Worm (Caenorhabditis elegans): Measurements from ENCODE around the gene dao-2.

Gene dao-2

DNA sequence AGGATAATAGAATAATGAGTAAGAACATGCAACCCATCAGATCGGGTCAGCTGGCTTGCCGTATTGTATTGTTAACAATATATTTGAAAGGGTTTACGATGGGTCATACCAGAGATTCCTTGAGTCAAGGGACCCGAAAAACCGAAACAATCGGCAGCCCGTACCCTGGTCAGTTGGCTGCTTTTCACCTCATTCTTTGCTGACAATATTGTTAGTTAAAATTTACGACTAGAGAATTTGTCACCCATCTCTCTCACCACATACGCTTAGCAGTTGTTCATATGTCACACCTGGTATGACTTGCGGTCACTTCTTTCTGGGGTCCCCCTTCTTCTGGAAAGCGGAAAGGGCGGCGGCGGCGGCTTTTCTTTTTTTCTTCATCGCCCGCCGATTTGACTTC lies 18.3 kb downstream of the dao-2 start:
- TF ChIP-seq R02D3.7 (tag; optimal IDR thresholded peaks at IDR 0.05) (no peak), alr-1 (tag; optimal IDR thresholded peaks at IDR 0.05) (no peak), ceh-82 (tag; optimal IDR thresholded peaks at IDR 0.05) (no peak), gmeb-1 (tag; optimal IDR thresholded peaks at IDR 0.05) (no peak), unc-62 (GFP tag; optimal IDR thresholded peaks at IDR 0.05) (no peak), F13H6.1 (tag; optimal IDR thresholded peaks at IDR 0.05) (no peak), blmp-1 (tag; optimal IDR thresholded peaks at IDR 0.05; ENCODE audit: insufficient read depth) (no peak), lsy-2 (tag; optimal IDR thresholded peaks at IDR 0.05) (no peak), sma-3 (GFP tag; optimal IDR thresholded peaks at IDR 0.05) (no peak), sma-9 (GFP tag; optimal IDR thresholded peaks at IDR 0.05) (no peak), sma-9 (tag; optimal IDR thresholded peaks at IDR 0.05) (no peak), zag-1 (tag; optimal IDR thresholded peaks at IDR 0.05) (no peak), egl-27 (tag; optimal IDR thresholded peaks at IDR 0.05) (no peak), ztf-4 (tag; optimal IDR thresholded peaks at IDR 0.05) (no peak), nhr-237 (tag; optimal IDR thresholded peaks at IDR 0.05) (no peak), ztf-11 (tag; optimal IDR thresholded peaks at IDR 0.05) (no peak), elt-3 (tag; optimal IDR thresholded peaks at IDR 0.05) (no peak), unc-39 (tag; optimal IDR thresholded peaks at IDR 0.05) (no peak), nhr-23 (tag; optimal IDR thresholded peaks at IDR 0.05) (no peak), ZK546.5 (tag; optimal IDR thresholded peaks at IDR 0.05) (no peak), nhr-11 (tag; optimal IDR thresholded peaks at IDR 0.05) (no peak)

DNA sequence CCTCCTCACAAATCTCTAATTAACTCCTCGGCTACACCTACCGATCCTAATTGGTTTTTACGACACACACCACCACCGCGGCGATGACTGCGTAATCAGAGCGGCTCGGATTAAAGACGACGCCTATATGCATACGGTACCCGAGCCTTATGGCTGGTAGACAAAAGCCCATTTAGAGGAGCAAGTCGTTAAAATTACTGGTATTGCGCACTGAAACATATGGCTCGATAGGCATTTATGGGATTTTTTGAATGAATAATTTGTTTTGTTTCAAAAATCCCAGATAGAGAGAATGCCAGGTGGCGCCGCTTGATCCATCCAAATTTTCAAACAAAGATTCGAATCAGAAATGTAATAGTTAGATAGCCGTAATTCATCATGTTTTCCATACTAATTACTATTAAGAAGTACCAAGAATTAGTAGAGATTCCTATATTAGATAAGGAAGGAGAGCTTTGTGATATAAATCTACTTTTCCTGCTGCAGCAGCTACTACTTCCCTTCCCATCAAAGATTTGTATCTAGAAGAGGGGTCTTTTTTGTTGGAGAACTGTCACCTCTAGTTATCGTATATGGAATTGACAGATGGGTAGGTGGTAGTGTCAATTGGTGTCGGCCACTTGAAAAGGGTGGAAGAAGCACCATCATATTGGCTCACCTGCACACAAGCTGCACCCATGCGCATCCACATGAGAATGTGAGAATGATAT lies 20.6 kb downstream of the dao-2 start:
- TF ChIP-seq sma-9 (GFP tag; optimal IDR thresholded peaks at IDR 0.05), result no peak
- TF ChIP-seq sma-9 (tag; optimal IDR thresholded peaks at IDR 0.05), result no peak
- TF ChIP-seq elt-1 (tag; optimal IDR thresholded peaks at IDR 0.05), result no peak
- peak; percentile 1 for TF ChIP-seq unc-55 (GFP tag; optimal IDR thresholded peaks at IDR 0.05)
- no peak for TF ChIP-seq ceh-82 (tag; optimal IDR thresholded peaks at IDR 0.05)
- no peak for TF ChIP-seq C34F6.9 (tag; optimal IDR thresholded peaks at IDR 0.05)
- TF ChIP-seq sem-4 (tag; optimal IDR thresholded peaks at IDR 0.05), result no peak
- peak; percentile 20 for TF ChIP-seq ceh-16 (tag; optimal IDR thresholded peaks at IDR 0.05)
- TF ChIP-seq skn-1 (tag; optimal IDR thresholded peaks at IDR 0.05), result no peak
- no peak for TF ChIP-seq lin-13 (GFP tag; optimal IDR thresholded peaks at IDR 0.05)
- no peak for TF ChIP-seq blmp-1 (tag; optimal IDR thresholded peaks at IDR 0.05; ENCODE audit: insufficient read depth)
- no peak for TF ChIP-seq mbf-1 (tag; optimal IDR thresholded peaks at IDR 0.05)

DNA sequence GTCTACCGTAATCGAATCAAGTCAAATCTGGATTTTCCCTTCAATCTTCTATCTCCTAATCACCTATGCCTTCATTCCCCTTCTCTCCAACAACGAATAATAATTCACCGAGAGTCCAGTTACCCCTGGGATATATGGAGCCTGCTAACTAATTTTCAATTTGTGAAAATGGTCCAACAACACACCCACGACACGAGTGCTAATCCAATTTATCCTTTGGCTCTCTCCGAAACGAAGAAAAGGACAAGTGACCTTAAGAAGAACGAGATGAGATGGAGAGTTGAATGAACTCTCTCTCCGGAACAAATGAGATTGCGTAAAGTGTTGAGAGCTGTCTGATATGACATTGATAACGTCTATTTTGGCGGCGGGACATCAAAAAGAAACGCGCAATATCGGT lies 21.6 kb downstream of the dao-2 start:
- TF ChIP-seq sma-9 (GFP tag; optimal IDR thresholded peaks at IDR 0.05), result no peak
- no peak for TF ChIP-seq sma-9 (tag; optimal IDR thresholded peaks at IDR 0.05)
- TF ChIP-seq sem-4 (tag; optimal IDR thresholded peaks at IDR 0.05), result peak; percentile 41
- no peak for TF ChIP-seq ztf-11 (tag; optimal IDR thresholded peaks at IDR 0.05)
- TF ChIP-seq ama-1 (optimal IDR thresholded peaks at IDR 0.05), result no peak
- TF ChIP-seq gmeb-1 (tag; optimal IDR thresholded peaks at IDR 0.05), result no peak
- no peak for TF ChIP-seq ceh-82 (tag; optimal IDR thresholded peaks at IDR 0.05)
- no peak for TF ChIP-seq mbf-1 (tag; optimal IDR thresholded peaks at IDR 0.05)

DNA sequence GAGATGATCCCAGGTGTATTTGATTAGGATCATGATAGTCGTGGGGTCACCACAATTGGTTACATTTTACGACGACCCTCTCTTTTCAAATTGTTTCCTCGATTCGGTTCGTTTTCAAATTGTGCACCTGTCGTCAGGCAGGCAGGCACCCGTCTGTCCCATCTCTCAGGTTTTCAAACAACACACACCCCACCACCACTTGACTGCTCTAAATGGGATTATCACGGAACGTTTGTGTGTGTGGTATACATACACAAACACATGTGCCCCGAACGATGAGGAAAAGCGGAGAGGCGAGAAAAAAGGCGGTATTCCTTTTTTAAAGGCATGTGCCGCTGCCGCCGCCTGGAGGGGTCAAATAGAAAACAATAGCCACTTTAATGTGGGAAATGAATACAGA lies 22.6 kb downstream of the dao-2 start:
- TF ChIP-seq egl-27 (tag; optimal IDR thresholded peaks at IDR 0.05) (no peak), lin-13 (GFP tag; optimal IDR thresholded peaks at IDR 0.05) (no peak), zag-1 (tag; optimal IDR thresholded peaks at IDR 0.05) (no peak), ztf-1 (GFP tag; conservative IDR thresholded peaks at IDR 0.05) (no peak), lin-39 (tag; optimal IDR thresholded peaks at IDR 0.05) (no peak), F13H6.1 (tag; optimal IDR thresholded peaks at IDR 0.05) (no peak), mbf-1 (tag; optimal IDR thresholded peaks at IDR 0.05) (no peak), nhr-12 (tag; optimal IDR thresholded peaks at IDR 0.05) (no peak)

DNA sequence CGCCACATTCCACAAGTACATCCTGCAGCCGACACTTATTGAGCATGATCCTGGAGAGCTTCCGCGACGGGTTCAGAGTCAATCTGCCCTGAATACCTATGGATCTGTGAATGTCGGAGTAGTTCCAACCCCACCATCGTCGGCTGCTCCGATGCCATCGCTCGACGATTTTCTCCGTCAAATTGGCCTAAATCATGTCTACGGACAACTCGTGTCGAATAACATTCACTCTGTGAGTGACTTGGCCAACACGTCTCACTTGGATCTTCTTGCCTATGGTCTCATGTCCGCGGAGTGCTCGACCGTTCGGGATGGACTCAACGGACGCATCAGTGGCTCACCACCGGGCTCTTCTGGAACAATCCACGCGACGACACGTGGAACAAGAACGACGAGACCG lies 27.3 kb downstream of the dao-2 start:
- no peak for TF ChIP-seq nhr-6 (tag; optimal IDR thresholded peaks at IDR 0.05)
- no peak for TF ChIP-seq zag-1 (tag; optimal IDR thresholded peaks at IDR 0.05)
- no peak for TF ChIP-seq elt-3 (tag; optimal IDR thresholded peaks at IDR 0.05)
- TF ChIP-seq lin-11 (tag; optimal IDR thresholded peaks at IDR 0.05), result no peak
- no peak for TF ChIP-seq crh-2 (tag; optimal IDR thresholded peaks at IDR 0.05)
- TF ChIP-seq mab-5 (tag; optimal IDR thresholded peaks at IDR 0.05), result no peak
- TF ChIP-seq elt-1 (tag; optimal IDR thresholded peaks at IDR 0.05), result no peak
- no peak for TF ChIP-seq Y55F3AM.14 (GFP tag; optimal IDR thresholded peaks at IDR 0.05)
- no peak for TF ChIP-seq C34F6.9 (tag; optimal IDR thresholded peaks at IDR 0.05)
- TF ChIP-seq unc-55 (GFP tag; optimal IDR thresholded peaks at IDR 0.05), result no peak
- no peak for TF ChIP-seq unc-62 (GFP tag; optimal IDR thresholded peaks at IDR 0.05)
- TF ChIP-seq gmeb-1 (tag; optimal IDR thresholded peaks at IDR 0.05), result no peak
- TF ChIP-seq ceh-82 (tag; optimal IDR thresholded peaks at IDR 0.05), result no peak
- no peak for TF ChIP-seq mbf-1 (tag; optimal IDR thresholded peaks at IDR 0.05)
- TF ChIP-seq ZK546.5 (tag; optimal IDR thresholded peaks at IDR 0.05), result no peak
- no peak for TF ChIP-seq R02D3.7 (tag; optimal IDR thresholded peaks at IDR 0.05)
- TF ChIP-seq nhr-10 (tag; optimal IDR thresholded peaks at IDR 0.05), result no peak
- TF ChIP-seq nhr-129 (tag; optimal IDR thresholded peaks at IDR 0.05), result no peak
- no peak for TF ChIP-seq sem-4 (tag; optimal IDR thresholded peaks at IDR 0.05)
- TF ChIP-seq ztf-1 (GFP tag; conservative IDR thresholded peaks at IDR 0.05), result no peak
